Worm (Caenorhabditis elegans): ENCODE data around the gene B0403.6.

DNA sequence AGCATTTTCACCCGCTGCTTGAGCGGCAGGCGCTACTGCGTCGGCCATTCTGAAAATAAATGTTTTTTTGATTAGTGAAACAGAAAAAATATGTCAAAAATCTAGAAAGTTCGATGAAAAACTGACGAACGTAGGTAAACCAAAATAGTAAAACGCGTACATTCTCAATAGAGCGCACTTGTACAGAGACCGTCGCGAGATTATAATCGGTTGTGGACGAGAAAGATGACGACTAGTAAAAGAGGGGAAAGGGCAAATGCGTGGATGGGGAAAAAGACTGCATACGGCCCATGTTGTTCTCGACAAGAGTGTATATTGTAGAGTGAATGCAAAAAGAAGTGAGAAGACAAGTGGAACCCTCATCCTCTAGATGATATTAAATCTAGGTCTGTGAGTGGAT, 25.1 kb upstream of the B0403.6 start, which contains the start of gene C36B7.6:
- TF ChIP-seq fkh-10 (GFP tag; optimal IDR thresholded peaks at IDR 0.05): no peak
- no peak for TF ChIP-seq unc-3 (GFP tag; conservative IDR thresholded peaks at IDR 0.05)
- no peak for TF ChIP-seq unc-3 (tag; optimal IDR thresholded peaks at IDR 0.05)
- no peak for TF ChIP-seq ama-1 (optimal IDR thresholded peaks at IDR 0.05)
- no peak for TF ChIP-seq ets-4 (tag; optimal IDR thresholded peaks at IDR 0.05)
- no peak for TF ChIP-seq hlh-30 (tag; optimal IDR thresholded peaks at IDR 0.05; ENCODE audit: insufficient read depth)
- TF ChIP-seq ref-2 (tag; optimal IDR thresholded peaks at IDR 0.05): peak; percentile 16
